Worm (Caenorhabditis elegans) whole organism, L3 larva: Measurements from ENCODE around the gene vha-4.

Source experiments
- R02D3.7 ChIP-seq: fragments of 150-350 bp; optimal IDR thresholded peaks from 2 replicates; lab custom pipeline; 2014; ENCODE audit warnings: missing biosample characterization, missing genetic modification characterization
- ZK546.5 ChIP-seq: sonication (generic microtip); optimal IDR thresholded peaks from 2 replicates; lab custom pipeline; 2017; ENCODE audit warnings: missing biosample characterization, missing genetic modification characterization
- aly-2 ChIP-seq: fragments of 150-350 bp; optimal IDR thresholded peaks from 2 replicates; lab custom pipeline; 2014; ENCODE audit warnings: missing biosample characterization, missing genetic modification characterization
- ama-1 ChIP-seq: fragments of 150-350 bp; optimal IDR thresholded peaks from 2 replicates; lab custom pipeline; 2018
- ceh-16 ChIP-seq: sonication (generic microtip); optimal IDR thresholded peaks from 2 replicates; lab custom pipeline; 2017; ENCODE audit warnings: missing biosample characterization, missing genetic modification characterization
- ceh-28 ChIP-seq: fragments of 150-350 bp; optimal IDR thresholded peaks from 2 replicates; lab custom pipeline; 2014; ENCODE audit warnings: missing biosample characterization, missing genetic modification reagents, missing genetic modification characterization
- ceh-82 ChIP-seq: fragments of 150-350 bp; optimal IDR thresholded peaks from 2 replicates; lab custom pipeline; 2014; ENCODE audit warnings: missing biosample characterization, missing genetic modification characterization
- ceh-9 ChIP-seq: sonication (generic microtip); optimal IDR thresholded peaks from 2 replicates; lab custom pipeline; 2018; ENCODE audit warnings: missing biosample characterization, missing genetic modification characterization
- daf-12 ChIP-seq: fragments of 150-350 bp; optimal IDR thresholded peaks from 2 replicates; lab custom pipeline; 2014; ENCODE audit warnings: missing biosample characterization, missing genetic modification reagents, missing genetic modification characterization
- egl-27 ChIP-seq: sonication (generic microtip); optimal IDR thresholded peaks from 4 replicates; lab custom pipeline; 2017; ENCODE audit warnings: missing biosample characterization, missing genetic modification reagents, missing genetic modification characterization
- egl-5 ChIP-seq: fragments of 150-350 bp; optimal IDR thresholded peaks from 2 replicates; lab custom pipeline; 2017; ENCODE audit warnings: missing biosample characterization, missing genetic modification reagents, missing genetic modification characterization, inconsistent platforms
- elt-1 ChIP-seq: fragments of 150-350 bp; optimal IDR thresholded peaks from 2 replicates; lab custom pipeline; 2014; ENCODE audit warnings: missing biosample characterization, missing genetic modification characterization
- elt-2 ChIP-seq: sonication (generic microtip); optimal IDR thresholded peaks from 2 replicates; lab custom pipeline; 2016; ENCODE audit warnings: missing genetic modification reagents, mild to moderate bottlenecking, missing genetic modification characterization, missing compliant biosample characterization
- elt-3 ChIP-seq, 3 experiments: fragments of 150-350 bp in 1 of 3; sonication (generic microtip) in 2 of 3; optimal IDR thresholded peaks; 2 replicates in 2 of 3; 4 replicates in 1 of 3; lab custom pipeline; 2014 to 2017; ENCODE audit warnings: missing biosample characterization in 3 of 3, missing genetic modification characterization in 3 of 3
- eor-1 ChIP-seq, 2 experiments: fragments of 150-350 bp; optimal IDR thresholded peaks; 2 replicates each; lab custom pipeline; 2014 to 2018; ENCODE audit warnings: missing biosample characterization in 2 of 2, missing genetic modification characterization in 2 of 2
- fkh-10 ChIP-seq: sonication (generic microtip); optimal IDR thresholded peaks from 2 replicates; lab custom pipeline; 2017; ENCODE audit warnings: missing biosample characterization, missing genetic modification reagents, missing genetic modification characterization
- fkh-2 ChIP-seq: fragments of 150-350 bp; optimal IDR thresholded peaks from 2 replicates; lab custom pipeline; 2014; ENCODE audit warnings: missing biosample characterization, missing genetic modification reagents, missing genetic modification characterization
- fos-1 ChIP-seq: fragments of 150-350 bp; optimal IDR thresholded peaks from 2 replicates; lab custom pipeline; 2014; ENCODE audit warnings: missing biosample characterization, missing genetic modification characterization
- hmg-11 ChIP-seq: sonication (generic microtip); optimal IDR thresholded peaks from 2 replicates; lab custom pipeline; 2016; ENCODE audit warnings: missing genetic modification characterization, missing compliant biosample characterization
- jun-1 ChIP-seq: fragments of 150-350 bp; optimal IDR thresholded peaks from 2 replicates; lab custom pipeline; 2014; ENCODE audit warnings: missing biosample characterization, missing genetic modification reagents, missing genetic modification characterization
- lin-15B ChIP-seq: fragments of 150-350 bp; optimal IDR thresholded peaks from 2 replicates; lab custom pipeline; 2014; ENCODE audit warnings: missing biosample characterization, missing genetic modification characterization
- lin-39 ChIP-seq: fragments of 150-350 bp; optimal IDR thresholded peaks from 2 replicates; lab custom pipeline; 2018; ENCODE audit warnings: missing biosample characterization, missing genetic modification reagents, missing genetic modification characterization
- lsy-12 ChIP-seq: sonication (generic microtip); optimal IDR thresholded peaks from 2 replicates; lab custom pipeline; 2016; ENCODE audit warnings: mild to moderate bottlenecking, missing genetic modification characterization, missing compliant biosample characterization
- mdl-1 ChIP-seq: fragments of 150-350 bp; optimal IDR thresholded peaks from 2 replicates; lab custom pipeline; 2014; ENCODE audit warnings: missing biosample characterization, missing genetic modification characterization
- mml-1 ChIP-seq: fragments of 150-350 bp; sonication (generic microtip); optimal IDR thresholded peaks from 3 replicates; lab custom pipeline; 2014; ENCODE audit warnings: missing biosample characterization, missing genetic modification characterization
- nfya-1 ChIP-seq: sonication (generic microtip); optimal IDR thresholded peaks from 2 replicates; lab custom pipeline; 2017; ENCODE audit warnings: missing genetic modification characterization, mild to moderate bottlenecking, missing compliant biosample characterization, antibody characterized with exemption, moderate library complexity; ENCODE audit not compliant: insufficient read depth
- nhr-11 ChIP-seq: fragments of 150-350 bp; optimal IDR thresholded peaks from 2 replicates; lab custom pipeline; 2014; ENCODE audit warnings: missing biosample characterization, missing genetic modification characterization
- nhr-12 ChIP-seq: fragments of 150-350 bp; optimal IDR thresholded peaks from 2 replicates; lab custom pipeline; 2014; ENCODE audit warnings: missing biosample characterization, missing genetic modification characterization
- nhr-23 ChIP-seq: fragments of 150-350 bp; optimal IDR thresholded peaks from 2 replicates; lab custom pipeline; 2014; ENCODE audit warnings: missing biosample characterization, missing genetic modification reagents, missing genetic modification characterization
- nhr-237 ChIP-seq: fragments of 150-350 bp; optimal IDR thresholded peaks from 2 replicates; lab custom pipeline; 2014; ENCODE audit warnings: missing biosample characterization, missing genetic modification characterization
- nhr-25 ChIP-seq: sonication (generic microtip); optimal IDR thresholded peaks from 2 replicates; lab custom pipeline; 2017; ENCODE audit warnings: missing biosample characterization, missing genetic modification characterization
- nhr-28 ChIP-seq: fragments of 150-350 bp; optimal IDR thresholded peaks from 2 replicates; lab custom pipeline; 2014; ENCODE audit warnings: missing biosample characterization, missing genetic modification characterization
- nhr-43 ChIP-seq: sonication (generic microtip); optimal IDR thresholded peaks from 2 replicates; lab custom pipeline; 2016; ENCODE audit warnings: mild to moderate bottlenecking, missing genetic modification characterization, missing compliant biosample characterization; ENCODE audit not compliant: poor library complexity, severe bottlenecking
- nhr-67 ChIP-seq: fragments of 150-350 bp; optimal IDR thresholded peaks from 2 replicates; lab custom pipeline; 2014; ENCODE audit warnings: missing biosample characterization, missing genetic modification characterization
- nhr-76 ChIP-seq: fragments of 150-350 bp; sonication (generic microtip); optimal IDR thresholded peaks from 5 replicates; lab custom pipeline; 2014; ENCODE audit warnings: missing biosample characterization, missing genetic modification characterization
- nhr-77 ChIP-seq: fragments of 150-350 bp; optimal IDR thresholded peaks from 2 replicates; lab custom pipeline; 2014; ENCODE audit warnings: missing biosample characterization, missing genetic modification characterization
- pha-4 ChIP-seq: fragments of 150-350 bp; optimal IDR thresholded peaks from 2 replicates; lab custom pipeline; 2014; ENCODE audit warnings: missing biosample characterization, missing genetic modification reagents, missing genetic modification characterization
- pqm-1 ChIP-seq: fragments of 150-350 bp; optimal IDR thresholded peaks from 2 replicates; lab custom pipeline; 2017; ENCODE audit warnings: missing biosample characterization, missing genetic modification characterization, inconsistent platforms
- sea-2 ChIP-seq: fragments of 150-350 bp; sonication (generic microtip); optimal IDR thresholded peaks from 4 replicates; lab custom pipeline; 2014; ENCODE audit warnings: missing biosample characterization, missing genetic modification reagents, missing genetic modification characterization
- skn-1 ChIP-seq: fragments of 150-350 bp; optimal IDR thresholded peaks from 2 replicates; lab custom pipeline; 2014; ENCODE audit warnings: missing biosample characterization, missing genetic modification characterization
- snpc-4 ChIP-seq: fragments of 150-350 bp; optimal IDR thresholded peaks from 2 replicates; lab custom pipeline; 2014; ENCODE audit warnings: missing biosample characterization, missing genetic modification characterization
- tbx-2 ChIP-seq: sonication (generic microtip); optimal IDR thresholded peaks from 2 replicates; lab custom pipeline; 2016; ENCODE audit warnings: mild to moderate bottlenecking, missing genetic modification characterization, missing compliant biosample characterization
- unc-39 ChIP-seq: sonication (generic microtip); optimal IDR thresholded peaks from 4 replicates; lab custom pipeline; 2017; ENCODE audit warnings: missing biosample characterization, missing genetic modification characterization
- unc-62 ChIP-seq: fragments of 150-350 bp; sonication (generic microtip); optimal IDR thresholded peaks from 4 replicates; lab custom pipeline; 2014; ENCODE audit warnings: missing biosample characterization, missing genetic modification reagents, missing genetic modification characterization
- zag-1 ChIP-seq: fragments of 150-350 bp; optimal IDR thresholded peaks from 2 replicates; lab custom pipeline; 2014; ENCODE audit warnings: missing biosample characterization, missing genetic modification characterization
- ztf-11 ChIP-seq: fragments of 150-350 bp; optimal IDR thresholded peaks from 2 replicates; lab custom pipeline; 2014; ENCODE audit warnings: missing biosample characterization, missing genetic modification characterization
- ztf-4 ChIP-seq: fragments of 150-350 bp; optimal IDR thresholded peaks from 2 replicates; lab custom pipeline; 2014; ENCODE audit warnings: missing biosample characterization, missing genetic modification characterization

The vha-4 gene

ce11 chrII:7891869-7892615 is 12.9 kb upstream of the vha-4 start:
- peak; percentile 85 for TF ChIP-seq lin-39 (tag; lab: Kevin White, UChicago)
- TF ChIP-seq nhr-237 (tag; lab: Kevin White, UChicago) = no peak
- no peak for TF ChIP-seq elt-3 (tag; optimal IDR thresholded peaks at IDR 0.05; lab: Kevin White, UChicago)
- TF ChIP-seq nhr-43 (tag; lab: Kevin White, UChicago) = no peak
- TF ChIP-seq nhr-12 (tag; lab: Kevin White, UChicago) = no peak
- TF ChIP-seq elt-2 (tag; lab: Kevin White, UChicago) = peak; percentile 90
- no peak for TF ChIP-seq nhr-67 (tag; lab: Kevin White, UChicago)
- no peak for TF ChIP-seq zag-1 (tag; lab: Kevin White, UChicago)
- TF ChIP-seq tbx-2 (tag; lab: Kevin White, UChicago) = peak; percentile 24
- no peak for TF ChIP-seq skn-1 (tag; lab: Kevin White, UChicago)
- no peak for TF ChIP-seq snpc-4 (tag; lab: Kevin White, UChicago)
- no peak for TF ChIP-seq ceh-82 (tag; lab: Kevin White, UChicago)
- TF ChIP-seq mdl-1 = no peak
- TF ChIP-seq daf-12 = no peak
- no peak for TF ChIP-seq nhr-77 (tag; lab: Kevin White, UChicago)
- TF ChIP-seq egl-5 (tag; lab: Kevin White, UChicago) = peak; percentile 55
- peak; percentile 16 for TF ChIP-seq unc-62
- TF ChIP-seq R02D3.7 = no peak
- no peak for TF ChIP-seq nhr-11
- no peak for TF ChIP-seq nhr-76 (tag; lab: Kevin White, UChicago)
- no peak for TF ChIP-seq nhr-25 (tag; lab: Kevin White, UChicago)
- TF ChIP-seq ztf-4 (tag; lab: Kevin White, UChicago) = peak; percentile 32
- no peak for TF ChIP-seq eor-1 (tag; optimal IDR thresholded peaks at IDR 0.05; lab: Kevin White, UChicago)
- TF ChIP-seq sea-2 (GFP tag; lab: Kevin White, UChicago) = no peak
- no peak for TF ChIP-seq unc-39 (tag; lab: Kevin White, UChicago)
- peak; percentile 2 for TF ChIP-seq ama-1 (lab: Kevin White, UChicago)
- TF ChIP-seq ceh-28 = no peak
- no peak for TF ChIP-seq ceh-9
- TF ChIP-seq fkh-10 (GFP tag; lab: Kevin White, UChicago) = peak; percentile 32
- TF ChIP-seq aly-2 (tag; lab: Kevin White, UChicago) = no peak
- no peak for TF ChIP-seq mml-1 (tag; lab: Kevin White, UChicago)
- TF ChIP-seq pqm-1 (tag; lab: Kevin White, UChicago) = peak; percentile 66
- TF ChIP-seq lsy-12 = no peak
- TF ChIP-seq nhr-23 (tag; lab: Kevin White, UChicago) = peak; percentile 11
- TF ChIP-seq nfya-1 (tag; lab: Kevin White, UChicago) = peak; percentile 76
- TF ChIP-seq ZK546.5 (tag; lab: Kevin White, UChicago) = no peak
- TF ChIP-seq lin-15B (tag; lab: Kevin White, UChicago) = no peak
- no peak for TF ChIP-seq ceh-16
- TF ChIP-seq nhr-28 (tag; lab: Kevin White, UChicago) = no peak
- no peak for TF ChIP-seq ztf-11 (tag; lab: Kevin White, UChicago)
- peak; percentile 44 for TF ChIP-seq hmg-11 (tag; lab: Kevin White, UChicago)
- no peak for TF ChIP-seq fkh-2 (tag; lab: Kevin White, UChicago)
- peak; percentile 43 for TF ChIP-seq pha-4
- TF ChIP-seq jun-1 (tag; lab: Kevin White, UChicago) = no peak
- no peak for TF ChIP-seq fos-1 (tag; lab: Kevin White, UChicago)
- no peak for TF ChIP-seq egl-27 (tag; lab: Kevin White, UChicago)
- TF ChIP-seq elt-1 (tag; lab: Kevin White, UChicago) = no peak
- TF ChIP-seq, all 47 proteins: peak for 13
